Worm (Caenorhabditis elegans) whole organism, L1 larva: ENCODE results near the gene fbxa-4.
A peak's percentile ranks its signal among the peaks of the same experiment; 100 is the strongest.

Source experiments
- C04F5.9 ChIP-seq: sonication (generic microtip); optimal IDR thresholded peaks from 2 replicates; lab custom pipeline; 2016; ENCODE audit warnings: missing genetic modification characterization, missing compliant biosample characterization
- C16A3.4 ChIP-seq: fragments of 150-350 bp; optimal IDR thresholded peaks from 2 replicates; lab custom pipeline; 2014; ENCODE audit warnings: missing biosample characterization, missing genetic modification characterization
- C34B4.2 ChIP-seq: sonication (generic microtip); optimal IDR thresholded peaks from 2 replicates; lab custom pipeline; 2017; ENCODE audit warnings: mild to moderate bottlenecking, missing genetic modification characterization, missing compliant biosample characterization
- F16B12.6 ChIP-seq: fragments of 150-350 bp; optimal IDR thresholded peaks from 2 replicates; lab custom pipeline; 2014; ENCODE audit warnings: missing biosample characterization, missing genetic modification characterization
- aha-1 ChIP-seq: fragments of 150-350 bp; optimal IDR thresholded peaks from 2 replicates; lab custom pipeline; 2014; ENCODE audit warnings: missing biosample characterization, missing genetic modification characterization
- aly-2 ChIP-seq: fragments of 150-350 bp; optimal IDR thresholded peaks from 2 replicates; lab custom pipeline; 2014; ENCODE audit warnings: missing biosample characterization, missing genetic modification characterization
- ama-1 ChIP-seq: fragments of 150-350 bp; optimal IDR thresholded peaks from 2 replicates; lab custom pipeline; 2014
- blmp-1 ChIP-seq: fragments of 150-350 bp; optimal IDR thresholded peaks from 2 replicates; lab custom pipeline; 2014; ENCODE audit warnings: missing biosample characterization, missing genetic modification characterization
- ceh-82 ChIP-seq, 3 experiments: fragments of 150-350 bp in 1 of 3; sonication (generic microtip) in 2 of 3; optimal IDR thresholded peaks; 2 replicates each; lab custom pipeline; 2014 to 2017; ENCODE audit warnings: missing biosample characterization in 3 of 3, missing genetic modification characterization in 3 of 3
- ces-1 ChIP-seq: fragments of 150-350 bp; optimal IDR thresholded peaks from 2 replicates; lab custom pipeline; 2014; ENCODE audit warnings: missing biosample characterization, missing genetic modification reagents, missing genetic modification characterization
- dpl-1 ChIP-seq, 3 experiments: fragments of 150-350 bp in 2 of 3; sonication (generic microtip) in 1 of 3; optimal IDR thresholded peaks; 2 replicates each; lab custom pipeline; 2014 to 2017; ENCODE audit warnings: missing biosample characterization in 3 of 3, missing genetic modification characterization in 3 of 3, missing genetic modification reagents in 3 of 3
- dsc-1 ChIP-seq: sonication (generic microtip); optimal IDR thresholded peaks from 2 replicates; lab custom pipeline; 2016; ENCODE audit warnings: mild to moderate bottlenecking, missing genetic modification characterization, missing compliant biosample characterization
- efl-1 ChIP-seq, 4 experiments: fragments of 150-350 bp; optimal IDR thresholded peaks in 3 of 4; peaks in 1 of 4; 1 replicate in 1 of 4; 2 replicates in 3 of 4; lab custom pipeline; 2014; ENCODE audit warnings: missing biosample characterization in 2 of 4, missing genetic modification characterization in 2 of 4, missing genetic modification reagents in 2 of 4
- elt-2 ChIP-seq: sonication (generic microtip); optimal IDR thresholded peaks from 2 replicates; lab custom pipeline; 2016; ENCODE audit warnings: missing genetic modification characterization, mild to moderate bottlenecking, inconsistent platforms, missing compliant biosample characterization, missing genetic modification reagents
- elt-3 ChIP-seq, 6 experiments: fragments of 150-350 bp in 1 of 6; sonication (generic microtip); optimal IDR thresholded peaks; 2 replicates each; lab custom pipeline; 2017 to 2018; ENCODE audit warnings: missing biosample characterization in 6 of 6, missing genetic modification characterization in 6 of 6, inconsistent platforms in 1 of 6
- fkh-10 ChIP-seq: sonication (generic microtip); optimal IDR thresholded peaks from 2 replicates; lab custom pipeline; 2017; ENCODE audit warnings: missing biosample characterization, missing genetic modification reagents, missing genetic modification characterization
- fkh-4 ChIP-seq: sonication (generic microtip); optimal IDR thresholded peaks from 2 replicates; lab custom pipeline; 2016; ENCODE audit warnings: missing compliant biosample characterization, missing genetic modification characterization, borderline replicate concordance
- fkh-8 ChIP-seq: sonication (generic microtip); optimal IDR thresholded peaks from 2 replicates; lab custom pipeline; 2016; ENCODE audit warnings: mild to moderate bottlenecking, missing genetic modification characterization, missing compliant biosample characterization
- fos-1 ChIP-seq: fragments of 150-350 bp; optimal IDR thresholded peaks from 2 replicates; lab custom pipeline; 2014; ENCODE audit warnings: missing biosample characterization, missing genetic modification characterization
- isw-1 ChIP-seq: fragments of 200-800 bp; sonication (Bioruptor generic); IDR thresholded peaks from 2 replicates; pipeline ENCODE4 v1.3.6; 2022; ENCODE audit warnings: missing genetic modification characterization, missing compliant biosample characterization
- lin-13 ChIP-seq: fragments of 150-350 bp; optimal IDR thresholded peaks from 2 replicates; lab custom pipeline; 2014; ENCODE audit warnings: missing biosample characterization, missing genetic modification reagents, missing genetic modification characterization
- lin-14 ChIP-seq: fragments of 200-800 bp; sonication (Bioruptor generic); optimal IDR thresholded peaks from 2 replicates; lab custom pipeline; 2018; ENCODE audit warnings: mild to moderate bottlenecking, missing genetic modification characterization, moderate library complexity, missing compliant biosample characterization
- lin-15B ChIP-seq: fragments of 150-350 bp; sonication (generic microtip); optimal IDR thresholded peaks from 3 replicates; lab custom pipeline; 2014; ENCODE audit warnings: missing biosample characterization, missing genetic modification characterization
- lin-35 ChIP-seq, 2 experiments: fragments of 150-350 bp; optimal IDR thresholded peaks; 2 replicates each; lab custom pipeline; 2014; ENCODE audit warnings: missing biosample characterization in 2 of 2, missing genetic modification characterization in 2 of 2, missing genetic modification reagents in 2 of 2
- lsy-2 ChIP-seq, 2 experiments: fragments of 150-350 bp; optimal IDR thresholded peaks; 2 replicates each; lab custom pipeline; 2014; ENCODE audit warnings: missing biosample characterization in 2 of 2, missing genetic modification characterization in 2 of 2
- mab-9 ChIP-seq: fragments of 200-800 bp; sonication (Bioruptor generic); IDR thresholded peaks from 2 replicates; pipeline ENCODE4 v1.3.6; 2022; ENCODE audit warnings: missing genetic modification reagents, missing genetic modification characterization, missing compliant biosample characterization
- mef-2 ChIP-seq: fragments of 150-350 bp; optimal IDR thresholded peaks from 2 replicates; lab custom pipeline; 2014; ENCODE audit warnings: missing biosample characterization, missing genetic modification characterization
- nhr-12 ChIP-seq: sonication (generic microtip); optimal IDR thresholded peaks from 2 replicates; lab custom pipeline; 2017; ENCODE audit warnings: missing biosample characterization, missing genetic modification characterization
- nhr-19 ChIP-seq: fragments of 200-800 bp; sonication (Bioruptor generic); conservative IDR thresholded peaks from 2 replicates; pipeline ENCODE4 v1.3.6; 2022; ENCODE audit warnings: missing genetic modification characterization, missing compliant biosample characterization
- nhr-20 ChIP-seq: sonication (generic microtip); optimal IDR thresholded peaks from 2 replicates; lab custom pipeline; 2016; ENCODE audit warnings: mild to moderate bottlenecking, missing genetic modification characterization, missing compliant biosample characterization
- nhr-237 ChIP-seq: fragments of 150-350 bp; optimal IDR thresholded peaks from 2 replicates; lab custom pipeline; 2014; ENCODE audit warnings: missing biosample characterization, missing genetic modification characterization
- nhr-47 ChIP-seq: sonication (generic microtip); optimal IDR thresholded peaks from 2 replicates; lab custom pipeline; 2016; ENCODE audit warnings: mild to moderate bottlenecking, missing genetic modification characterization, moderate library complexity, missing compliant biosample characterization
- nhr-71 ChIP-seq: sonication (generic microtip); optimal IDR thresholded peaks from 2 replicates; lab custom pipeline; 2016; ENCODE audit warnings: mild to moderate bottlenecking, missing genetic modification characterization, moderate library complexity, missing compliant biosample characterization
- nhr-76 ChIP-seq: sonication (generic microtip); optimal IDR thresholded peaks from 2 replicates; lab custom pipeline; 2017; ENCODE audit warnings: missing biosample characterization, missing genetic modification characterization
- nhr-77 ChIP-seq: fragments of 150-350 bp; optimal IDR thresholded peaks from 2 replicates; lab custom pipeline; 2014; ENCODE audit warnings: missing biosample characterization, missing genetic modification characterization
- nhr-84 ChIP-seq: sonication (generic microtip); optimal IDR thresholded peaks from 2 replicates; lab custom pipeline; 2017; ENCODE audit warnings: missing biosample characterization, missing genetic modification characterization
- pax-3 ChIP-seq: fragments of 200-800 bp; sonication (Bioruptor generic); optimal IDR thresholded peaks from 2 replicates; lab custom pipeline; 2018; ENCODE audit warnings: mild to moderate bottlenecking, missing genetic modification characterization, moderate library complexity, missing compliant biosample characterization
- skn-1 ChIP-seq: fragments of 150-350 bp; optimal IDR thresholded peaks from 2 replicates; lab custom pipeline; 2014; ENCODE audit warnings: missing biosample characterization, missing genetic modification characterization
- snu-23 ChIP-seq: sonication (generic microtip); optimal IDR thresholded peaks from 2 replicates; lab custom pipeline; 2016; ENCODE audit warnings: missing genetic modification characterization, missing compliant biosample characterization
- sox-4 ChIP-seq: sonication (generic microtip); optimal IDR thresholded peaks from 2 replicates; lab custom pipeline; 2016; ENCODE audit warnings: missing genetic modification characterization, missing compliant biosample characterization
- sptf-1 ChIP-seq: fragments of 150-350 bp; optimal IDR thresholded peaks from 2 replicates; lab custom pipeline; 2014; ENCODE audit warnings: missing biosample characterization, missing genetic modification characterization
- swsn-7 ChIP-seq: sonication (generic microtip); optimal IDR thresholded peaks from 2 replicates; lab custom pipeline; 2016; ENCODE audit warnings: missing genetic modification characterization, missing compliant biosample characterization
- tlp-1 ChIP-seq: fragments of 150-350 bp; optimal IDR thresholded peaks from 2 replicates; lab custom pipeline; 2014; ENCODE audit warnings: missing biosample characterization, missing genetic modification characterization
- unc-62 ChIP-seq: fragments of 150-350 bp; optimal IDR thresholded peaks from 2 replicates; lab custom pipeline; 2014; ENCODE audit warnings: missing biosample characterization, missing genetic modification reagents, missing genetic modification characterization
- unc-98 ChIP-seq: fragments of 200-800 bp; sonication (Bioruptor generic); IDR thresholded peaks from 2 replicates; pipeline ENCODE4 v1.3.6; 2022; ENCODE audit warnings: missing genetic modification characterization, missing compliant biosample characterization
- vab-15 ChIP-seq: sonication (generic microtip); optimal IDR thresholded peaks from 2 replicates; lab custom pipeline; 2017; ENCODE audit warnings: missing genotype, mild to moderate bottlenecking, missing genetic modification characterization, missing compliant biosample characterization
- zip-4 ChIP-seq: fragments of 200-800 bp; sonication (Bioruptor generic); optimal IDR thresholded peaks from 2 replicates; lab custom pipeline; 2018; ENCODE audit warnings: mild to moderate bottlenecking, missing genetic modification characterization, moderate library complexity, missing compliant biosample characterization
- ztf-11 ChIP-seq, 2 experiments: sonication (generic microtip); optimal IDR thresholded peaks; 2 replicates each; lab custom pipeline; 2016 to 2017; ENCODE audit warnings: missing genetic modification characterization in 2 of 2, missing biosample characterization in 1 of 2, missing compliant biosample characterization in 1 of 2

fbxa-4 gene

DNA sequence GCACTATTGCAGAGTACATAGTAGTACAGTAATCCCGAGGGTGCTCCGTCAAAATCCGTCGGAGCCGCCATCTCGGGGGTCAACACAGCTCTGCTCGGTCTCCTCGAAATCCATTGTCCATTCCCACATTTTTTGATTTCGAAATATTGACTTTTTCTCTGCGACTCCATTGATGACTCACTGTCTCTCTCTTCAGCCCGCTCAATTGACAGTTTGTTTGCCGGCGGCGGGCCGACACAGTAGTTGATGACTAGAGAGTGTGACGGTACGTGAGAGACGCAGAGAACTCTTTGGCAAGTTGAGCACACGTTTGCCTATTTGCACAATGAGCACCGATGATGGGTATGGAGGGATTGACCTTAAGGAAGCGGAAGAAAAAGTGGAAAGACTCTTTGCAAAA is 39.5 kb upstream of the fbxa-4 start (continued):
- TF ChIP-seq C34B4.2 (tag; lab: Kevin White, UChicago) (no peak), nhr-12 (tag; lab: Kevin White, UChicago) (no peak), swsn-7 (peak; percentile 39), blmp-1 (tag; lab: Kevin White, UChicago) (no peak), elt-3 (tag; optimal IDR thresholded peaks at IDR 0.05; lab: Kevin White, UChicago) (no peak), zip-4 (GFP tag; lab: Kevin White, UChicago) (peak; percentile 28), ama-1 (lab: Kevin White, UChicago) (no peak)

DNA sequence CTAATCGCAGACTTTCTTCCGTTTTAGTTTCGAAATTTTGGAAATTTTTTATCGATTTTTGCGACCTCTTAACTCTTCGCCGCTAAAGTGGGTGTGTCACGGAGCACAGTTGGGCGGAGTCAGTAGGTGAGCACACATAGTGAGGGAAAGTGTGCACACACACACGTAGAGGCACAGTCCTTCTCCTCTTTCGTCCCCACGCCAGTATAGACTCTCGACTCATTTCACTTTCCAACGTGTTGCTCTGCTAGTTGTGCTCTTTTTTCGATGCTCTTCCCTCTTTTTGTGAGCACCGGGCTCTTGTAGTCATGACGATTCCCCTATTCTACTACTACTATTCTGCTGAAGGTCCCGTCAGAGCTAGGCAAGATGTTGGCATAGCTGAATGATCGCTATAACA is 37.2 kb upstream of the fbxa-4 start:
- peak; percentile 20 for TF ChIP-seq elt-2 (tag; lab: Kevin White, UChicago)
- TF ChIP-seq efl-1 (optimal IDR thresholded peaks at IDR 0.05; lab: Kevin White, UChicago) = no peak
- TF ChIP-seq efl-1 (GFP tag; optimal IDR thresholded peaks at IDR 0.05 in 1 of 2; lab: Kevin White, UChicago) = peak in 1 of 2 experiments; percentile 94
- TF ChIP-seq lsy-2 (tag; optimal IDR thresholded peaks at IDR 0.05; lab: Kevin White, UChicago) = peak in 1 of 2 experiments; percentile 7
- no peak for TF ChIP-seq nhr-19
- TF ChIP-seq lin-35 (GFP tag; optimal IDR thresholded peaks at IDR 0.05; lab: Kevin White, UChicago) = peak in 1 of 2 experiments; percentile 28

DNA sequence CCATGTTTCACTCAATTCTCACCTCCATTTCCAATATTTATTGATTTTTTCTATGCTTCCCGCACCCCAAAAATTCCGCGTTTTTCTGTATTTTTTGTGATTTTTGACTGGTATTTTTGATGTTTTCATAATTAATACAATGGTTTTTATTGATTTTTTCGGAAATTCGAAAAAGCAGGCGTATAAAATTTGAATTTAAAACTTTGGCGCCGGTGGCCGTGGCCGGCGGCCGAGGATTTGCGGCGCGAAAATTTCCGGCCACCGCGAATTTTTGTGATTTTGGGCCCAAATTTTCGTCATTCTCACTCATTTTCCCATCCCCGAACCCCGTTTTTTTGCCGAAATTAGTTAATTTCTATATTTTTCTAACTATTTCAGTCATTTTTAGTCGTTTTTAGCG is 35.7 kb upstream of the fbxa-4 start:
- peak; percentile 43; the same call in 1 of the 2 replicates for TF ChIP-seq mab-9 (GFP tag; lab: Robert Waterston, UW)
- peak; percentile 9 for TF ChIP-seq zip-4 (GFP tag; lab: Kevin White, UChicago)
- no peak for TF ChIP-seq F16B12.6
- peak; percentile 46 for TF ChIP-seq swsn-7
- no peak for TF ChIP-seq aha-1
- no peak for TF ChIP-seq nhr-237 (tag; lab: Kevin White, UChicago)
- no peak for TF ChIP-seq unc-62 (GFP tag; lab: Kevin White, UChicago)
- TF ChIP-seq nhr-84 (tag; lab: Kevin White, UChicago) = no peak
- no peak for TF ChIP-seq fos-1
- peak; percentile 55 for TF ChIP-seq dsc-1
- TF ChIP-seq nhr-76 = no peak
- peak; percentile 45 for TF ChIP-seq isw-1 (GFP tag; lab: Robert Waterston, UW)
- peak; percentile 38 for TF ChIP-seq fkh-4 (tag; lab: Kevin White, UChicago)
- peak; percentile 24 for TF ChIP-seq elt-2 (tag; lab: Kevin White, UChicago)
- TF ChIP-seq lin-14 (GFP tag; lab: Kevin White, UChicago) = peak; percentile 46
- no peak for TF ChIP-seq tlp-1 (tag; lab: Kevin White, UChicago)
- no peak for TF ChIP-seq C34B4.2 (tag; lab: Kevin White, UChicago)
- no peak for TF ChIP-seq nhr-77 (tag; lab: Kevin White, UChicago)
- peak in 1 of 2 experiments; percentile 68 for TF ChIP-seq ztf-11 (tag; optimal IDR thresholded peaks at IDR 0.05; lab: Kevin White, UChicago)
- TF ChIP-seq nhr-47 = peak; percentile 69
- peak; percentile 47 for TF ChIP-seq nhr-20
- TF ChIP-seq nhr-71 = peak; percentile 74
- peak; percentile 34 for TF ChIP-seq fkh-8
- no peak for TF ChIP-seq vab-15 (tag; lab: Kevin White, UChicago)
- TF ChIP-seq pax-3 = peak; percentile 67
- no peak for TF ChIP-seq C16A3.4 (tag; lab: Kevin White, UChicago)
- TF ChIP-seq elt-3 (tag; optimal IDR thresholded peaks at IDR 0.05; lab: Kevin White, UChicago) = no peak
- TF ChIP-seq sox-4 (tag; lab: Kevin White, UChicago) = peak; percentile 19
- peak; percentile 22 for TF ChIP-seq lin-15B (tag; lab: Kevin White, UChicago)
- TF ChIP-seq aly-2 (tag; lab: Kevin White, UChicago) = peak; percentile 29
- TF ChIP-seq skn-1 = peak; percentile 5
- TF ChIP-seq dpl-1 (GFP tag; optimal IDR thresholded peaks at IDR 0.05; lab: Kevin White, UChicago) = peak; percentile 83 to 89 (median 84)
- no peak for TF ChIP-seq fkh-10 (GFP tag; lab: Kevin White, UChicago)
- peak; percentile 27 for TF ChIP-seq lin-13 (GFP tag; lab: Kevin White, UChicago)
- peak; percentile 19 for TF ChIP-seq C04F5.9
- TF ChIP-seq lsy-2 (tag; optimal IDR thresholded peaks at IDR 0.05; lab: Kevin White, UChicago) = peak; percentile 48 to 53
- TF ChIP-seq unc-98 = peak; percentile 59; the same call in 1 of the 2 replicates
- no peak for TF ChIP-seq sptf-1 (tag; lab: Kevin White, UChicago)
- TF ChIP-seq mef-2 (tag; lab: Kevin White, UChicago) = no peak
- TF ChIP-seq ceh-82 (tag; optimal IDR thresholded peaks at IDR 0.05; lab: Kevin White, UChicago) = peak in 2 of 3 experiments; percentile 24 to 31
- no peak for TF ChIP-seq ama-1 (lab: Kevin White, UChicago)
- peak; percentile 58 for TF ChIP-seq snu-23
- no peak for TF ChIP-seq ces-1 (GFP tag; lab: Kevin White, UChicago)
